Worm (Caenorhabditis elegans) whole organism, L4 larva: ENCODE results near the gene T04C12.9.
A peak's percentile ranks its signal among the peaks of the same experiment; 100 is the strongest.

Experiments used
- F49E8.2 ChIP-seq: sonication (generic microtip); optimal IDR thresholded peaks from 2 replicates; lab custom pipeline; 2016; ENCODE audit warnings: missing compliant biosample characterization, mild to moderate bottlenecking, missing genetic modification characterization, borderline replicate concordance
- ceh-28 ChIP-seq: fragments of 150-350 bp; optimal IDR thresholded peaks from 2 replicates; lab custom pipeline; 2014; ENCODE audit warnings: missing biosample characterization, missing genetic modification reagents, missing genetic modification characterization
- dpl-1 ChIP-seq: fragments of 150-350 bp; optimal IDR thresholded peaks from 2 replicates; lab custom pipeline; 2014; ENCODE audit warnings: missing biosample characterization, missing genetic modification reagents, missing genetic modification characterization
- egl-43 ChIP-seq: fragments of 200-800 bp; sonication (Bioruptor generic); IDR thresholded peaks from 2 replicates; pipeline ENCODE4 v1.3.6; 2022; ENCODE audit warnings: missing genetic modification reagents, missing genetic modification characterization, missing compliant biosample characterization
- lin-38 ChIP-seq: fragments of 200-800 bp; sonication (Bioruptor generic); IDR thresholded peaks from 2 replicates; pipeline ENCODE4 v1.3.6; 2022; ENCODE audit warnings: missing genetic modification reagents, missing genetic modification characterization, missing compliant biosample characterization
- madf-5 ChIP-seq, 2 experiments: fragments of 200-800 bp; sonication (Bioruptor generic); IDR thresholded peaks; 2 replicates each; pipeline ENCODE4 v1.3.6; 2022; ENCODE audit warnings: missing compliant biosample characterization in 2 of 2, missing genetic modification characterization in 2 of 2
- nhr-11 ChIP-seq: fragments of 150-350 bp; optimal IDR thresholded peaks from 2 replicates; lab custom pipeline; 2014; ENCODE audit warnings: missing biosample characterization, missing genetic modification characterization
- nhr-28 ChIP-seq: fragments of 150-350 bp; optimal IDR thresholded peaks from 2 replicates; lab custom pipeline; 2014; ENCODE audit warnings: missing biosample characterization, missing genetic modification characterization
- saeg-2 ChIP-seq: fragments of 200-800 bp; sonication (Bioruptor generic); IDR thresholded peaks from 2 replicates; pipeline ENCODE4 v1.3.6; 2022; ENCODE audit warnings: missing genetic modification reagents, missing genetic modification characterization, missing compliant biosample characterization
- spr-3 ChIP-seq: fragments of 200-800 bp; sonication (Bioruptor generic); optimal IDR thresholded peaks from 2 replicates; lab custom pipeline; 2018; ENCODE audit warnings: mild to moderate bottlenecking, missing genetic modification characterization, missing compliant biosample characterization
- unc-39 ChIP-seq: sonication (generic microtip); optimal IDR thresholded peaks from 2 replicates; lab custom pipeline; 2017; ENCODE audit warnings: missing biosample characterization, missing genetic modification characterization
- unc-62 ChIP-seq, 3 experiments: fragments of 150-350 bp in 1 of 3; sonication (generic microtip); optimal IDR thresholded peaks in 2 of 3; peaks in 1 of 3; 1 replicate in 1 of 3; 2 replicates in 2 of 3; lab custom pipeline; 2014 to 2017; ENCODE audit warnings: missing biosample characterization in 3 of 3, missing genetic modification characterization in 3 of 3, missing genetic modification reagents in 3 of 3, missing genotype in 1 of 3
- ztf-11 ChIP-seq: fragments of 150-350 bp; optimal IDR thresholded peaks from 2 replicates; lab custom pipeline; 2014; ENCODE audit warnings: missing biosample characterization, missing genetic modification characterization

ce11 chrV:11060239-11060984 is 2.6 kb downstream of the T04C12.9 start, which contains the start of gene T04C12.11:
- TF ChIP-seq unc-62 (GFP tag; optimal IDR thresholded peaks at IDR 0.05 in 1 of 2; lab: Kevin White, UChicago) (no peak), unc-62 (tag; optimal IDR thresholded peaks at IDR 0.05; lab: Kevin White, UChicago) (no peak), madf-5 (GFP tag; IDR thresholded peaks at IDR 0.05; lab: Robert Waterston, UW) (no peak), lin-38 (GFP tag; lab: Robert Waterston, UW) (no peak), saeg-2 (no peak), egl-43 (no peak), dpl-1 (GFP tag; lab: Kevin White, UChicago) (no peak), F49E8.2 (tag; lab: Kevin White, UChicago) (no peak), ztf-11 (no peak), unc-39 (tag; lab: Kevin White, UChicago) (no peak), ceh-28 (tag; lab: Kevin White, UChicago) (no peak), nhr-28 (tag; lab: Kevin White, UChicago) (peak; percentile 23), spr-3 (GFP tag; lab: Kevin White, UChicago) (no peak), nhr-11 (tag; lab: Kevin White, UChicago) (no peak)
